Fruit fly (Drosophila melanogaster): Measurements from ENCODE around the gene CIA30.

The CIA30 gene

DNA sequence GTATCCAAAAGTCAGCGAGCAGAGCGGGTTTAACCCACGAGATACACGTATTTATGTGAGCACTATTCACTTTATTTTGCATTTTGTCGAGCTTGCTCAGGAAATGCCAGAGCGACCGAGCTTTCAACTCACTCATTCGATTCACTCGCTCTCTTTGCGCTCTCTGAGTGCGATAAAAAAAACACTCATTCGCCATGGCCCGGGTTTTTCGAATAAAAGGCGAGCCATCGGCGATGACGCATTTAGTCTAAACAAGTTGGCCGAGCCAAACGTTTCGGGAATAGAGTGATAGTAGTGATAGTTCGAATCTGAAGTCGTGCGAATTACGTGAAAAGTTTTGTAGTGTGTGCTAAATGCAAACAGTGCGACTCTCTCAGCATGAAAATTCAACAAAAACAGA is 45.6 kb downstream of the CIA30 start:
- no peak for TF ChIP-seq Sin3A (optimal IDR thresholded peaks at IDR 0.05)

DNA sequence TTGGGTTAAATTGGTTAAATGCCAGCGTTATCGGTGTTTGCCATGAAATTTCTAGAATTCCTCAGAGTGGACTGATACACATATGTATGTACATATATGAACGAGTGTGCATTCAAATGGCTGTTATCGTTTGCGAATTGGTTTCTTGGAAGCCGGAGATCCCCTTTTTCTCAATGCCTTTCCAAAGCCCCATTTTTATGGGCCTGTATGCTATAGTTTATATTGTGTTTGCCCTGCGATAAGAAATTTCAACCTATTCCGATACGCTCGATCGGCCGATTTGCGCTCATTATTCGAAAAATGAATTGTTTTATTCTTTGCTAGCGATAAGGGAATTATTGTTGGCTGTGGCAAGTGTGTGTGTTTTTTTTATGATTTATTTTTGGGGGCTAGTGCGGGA is 46.4 kb downstream of the CIA30 start:
- TF ChIP-seq ttk (optimal IDR thresholded peaks at IDR 0.05) (no peak), insv (optimal IDR thresholded peaks at IDR 0.05) (no peak)

DNA sequence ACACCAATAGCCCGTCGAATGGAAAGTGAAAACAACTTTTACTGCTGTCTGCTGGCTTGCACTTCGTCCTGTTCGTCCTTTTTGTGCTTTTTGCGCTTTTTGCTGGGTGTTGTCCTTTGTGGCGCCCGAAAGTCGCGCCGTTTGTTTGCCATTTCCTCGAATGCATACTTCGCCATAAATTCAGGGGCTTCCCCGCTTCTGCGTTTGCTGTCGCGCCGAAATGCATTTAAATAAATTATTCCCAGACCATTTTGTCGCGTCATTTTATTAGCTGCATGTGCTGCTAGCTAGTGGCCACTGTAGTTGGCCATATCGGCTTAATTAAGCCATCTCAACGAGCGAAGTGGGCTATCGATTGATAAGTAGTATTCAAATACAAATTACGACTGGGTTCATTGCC is 48.5 kb downstream of the CIA30 start:
- no peak for TF ChIP-seq Myc (optimal IDR thresholded peaks at IDR 0.05)
- TF ChIP-seq ttk (optimal IDR thresholded peaks at IDR 0.05), result no peak
- TF ChIP-seq insv (optimal IDR thresholded peaks at IDR 0.05), result no peak
- TF ChIP-seq h (optimal IDR thresholded peaks at IDR 0.05), result no peak
- TF ChIP-seq Sin3A (optimal IDR thresholded peaks at IDR 0.05), result no peak
- TF ChIP-seq psq (optimal IDR thresholded peaks at IDR 0.05), result no peak

DNA sequence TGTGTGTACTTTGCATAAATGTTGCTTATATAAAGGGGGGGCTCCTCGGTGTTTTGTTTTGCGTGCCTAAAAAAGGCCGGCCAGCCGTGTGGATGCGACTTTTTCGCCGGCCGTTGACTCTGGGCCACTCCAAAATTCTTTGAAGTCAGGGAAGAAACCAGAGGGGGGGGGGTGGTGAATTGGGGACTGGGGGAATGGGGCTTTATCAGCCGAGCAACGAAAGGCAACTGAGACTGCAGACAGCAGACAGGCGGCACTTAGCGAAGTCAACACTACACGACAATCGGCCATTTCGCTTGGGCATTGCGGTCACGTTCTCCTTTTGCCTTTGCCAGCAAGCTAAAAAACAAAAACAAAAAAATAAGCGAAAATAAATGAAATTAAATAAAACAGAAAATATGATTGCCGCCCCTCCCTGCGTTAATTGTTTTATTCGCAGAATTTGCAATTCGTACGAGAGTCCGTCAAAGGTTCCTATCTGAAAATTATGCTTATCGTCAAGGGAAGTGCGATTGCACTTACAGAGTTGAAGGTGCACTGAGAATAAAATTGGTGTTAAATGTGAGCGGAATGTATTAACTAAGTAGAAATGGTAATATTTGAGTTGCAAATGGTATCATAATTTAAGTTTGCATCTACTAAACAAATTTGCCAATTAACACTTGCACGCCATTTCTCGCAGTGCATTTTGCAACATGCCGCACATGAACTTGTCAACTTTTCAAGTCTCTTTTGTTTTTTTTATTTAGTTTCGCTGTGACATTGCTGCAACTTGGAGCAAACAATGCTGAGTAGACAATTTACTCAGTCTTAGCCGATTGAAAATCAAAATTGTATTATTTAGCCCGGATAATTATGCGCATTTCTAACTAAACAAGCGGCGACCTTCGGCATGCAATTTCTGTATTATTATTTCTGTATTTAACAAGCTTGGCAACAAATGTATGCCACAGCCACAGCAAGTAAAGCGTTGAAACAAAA is 49.5 kb downstream of the CIA30 start:
- TF ChIP-seq insv (optimal IDR thresholded peaks at IDR 0.05) (no peak), ttk (optimal IDR thresholded peaks at IDR 0.05) (no peak)

All from Kc167 (cell line).